Worm (Caenorhabditis elegans): ENCODE measurements around the gene rmd-3.

DNA sequence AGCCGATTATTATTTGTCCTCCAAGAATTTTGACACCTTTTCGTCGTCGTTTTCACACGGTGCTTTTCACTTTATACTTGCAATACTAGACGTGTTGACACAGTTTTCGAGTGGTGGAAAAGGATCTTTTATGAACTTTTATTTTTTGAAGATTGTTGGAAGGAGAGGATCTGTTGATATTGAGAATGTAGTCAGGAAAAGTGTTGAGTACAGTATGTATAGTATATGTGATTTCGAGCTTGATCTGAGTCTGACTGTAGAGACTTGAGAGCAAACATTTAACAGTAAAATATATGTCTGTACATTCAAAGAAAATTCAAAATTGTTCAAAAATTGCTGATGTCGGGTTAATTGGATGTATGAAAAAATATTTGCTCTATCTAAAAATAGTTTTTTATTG, 3.2 kb downstream of the rmd-3 start:
- TF ChIP-seq fkh-10 (GFP tag; optimal IDR thresholded peaks at IDR 0.05) (no peak), ceh-34 (tag; optimal IDR thresholded peaks at IDR 0.05) (no peak), unc-86 (tag; optimal IDR thresholded peaks at IDR 0.05) (no peak), elt-2 (tag; optimal IDR thresholded peaks at IDR 0.05) (no peak), pros-1 (tag; optimal IDR thresholded peaks at IDR 0.05) (no peak), ama-1 (optimal IDR thresholded peaks at IDR 0.05) (no peak), tbx-2 (tag; optimal IDR thresholded peaks at IDR 0.05) (no peak), nhr-11 (tag; optimal IDR thresholded peaks at IDR 0.05) (no peak), hlh-8 (tag; optimal IDR thresholded peaks at IDR 0.05) (no peak), ceh-19 (GFP tag; optimal IDR thresholded peaks at IDR 0.05) (no peak), lin-11 (tag; optimal IDR thresholded peaks at IDR 0.05) (no peak), unc-55 (GFP tag; optimal IDR thresholded peaks at IDR 0.05) (no peak), mec-3 (tag; optimal IDR thresholded peaks at IDR 0.05; ENCODE audit: borderline replicate concordance) (no peak), ceh-30 (tag; optimal IDR thresholded peaks at IDR 0.05) (no peak)

All from whole organism, late embryonic.